Fruit fly (Drosophila melanogaster) whole organism, prepupa: ENCODE results near the gene vers.

Source experiments
- Blimp-1 ChIP-seq: fragments of 200-800 bp; sonication (Bioruptor generic); optimal IDR thresholded peaks from 3 replicates; lab custom pipeline; 2017; ENCODE audit warnings: missing biosample characterization, missing genetic modification characterization, mild to moderate bottlenecking, moderate library complexity, missing genetic modification reagents
- CG10631 ChIP-seq: fragments of 200-800 bp; sonication (Bioruptor generic); optimal IDR thresholded peaks from 2 replicates; lab custom pipeline; 2016; ENCODE audit warnings: missing biosample characterization, missing genetic modification characterization
- CG10669 ChIP-seq: fragments of 200-800 bp; sonication (Bioruptor generic); optimal IDR thresholded peaks from 3 replicates; lab custom pipeline; 2018; ENCODE audit warnings: missing biosample characterization, mild to moderate bottlenecking, missing genetic modification characterization, moderate library complexity
- CG11294 ChIP-seq: fragments of 200-800 bp; sonication (Bioruptor generic); IDR thresholded peaks from 2 replicates; pipeline ENCODE4 v1.3.6; 2022; ENCODE audit warnings: missing biosample characterization, missing genetic modification characterization
- CG11762 ChIP-seq: fragments of 200-800 bp; sonication (Bioruptor generic); optimal IDR thresholded peaks from 3 replicates; lab custom pipeline; 2016; ENCODE audit warnings: missing biosample characterization, missing genetic modification characterization; ENCODE audit not compliant: insufficient read depth
- CG11902 ChIP-seq: fragments of 200-800 bp; sonication (Bioruptor generic); optimal IDR thresholded peaks from 3 replicates; lab custom pipeline; 2016; ENCODE audit warnings: missing biosample characterization, missing genetic modification characterization
- CG15336 ChIP-seq: fragments of 200-800 bp; sonication (Bioruptor generic); IDR thresholded peaks from 2 replicates; pipeline ENCODE4 v1.3.6; 2022; ENCODE audit warnings: missing biosample characterization, missing genetic modification characterization
- CG1621 ChIP-seq: fragments of 200-800 bp; sonication (Bioruptor generic); optimal IDR thresholded peaks from 3 replicates; lab custom pipeline; 2018; ENCODE audit warnings: missing biosample characterization, mild to moderate bottlenecking, missing genetic modification characterization
- CG3032 ChIP-seq: fragments of 200-800 bp; optimal IDR thresholded peaks from 2 replicates; lab custom pipeline; 2019; ENCODE audit warnings: missing biosample characterization, mild to moderate bottlenecking, missing genetic modification characterization, moderate library complexity
- CG31627 ChIP-seq: fragments of 200-800 bp; sonication (Bioruptor generic); optimal IDR thresholded peaks from 3 replicates; lab custom pipeline; 2016; ENCODE audit warnings: missing biosample characterization, missing genetic modification characterization
- CG32006 ChIP-seq: fragments of 200-800 bp; sonication (Bioruptor generic); optimal IDR thresholded peaks from 3 replicates; lab custom pipeline; 2017; ENCODE audit warnings: missing biosample characterization, mild to moderate bottlenecking, missing genetic modification characterization
- CG34406 ChIP-seq: fragments of 200-800 bp; sonication (Bioruptor generic); optimal IDR thresholded peaks from 3 replicates; lab custom pipeline; 2016; ENCODE audit warnings: missing biosample characterization, missing genetic modification characterization
- CG3919 ChIP-seq: fragments of 200-800 bp; sonication (Bioruptor generic); optimal IDR thresholded peaks from 3 replicates; lab custom pipeline; 2016; ENCODE audit warnings: missing biosample characterization, missing genetic modification characterization
- CG4318 ChIP-seq: fragments of 200-800 bp; sonication (Bioruptor generic); optimal IDR thresholded peaks from 3 replicates; lab custom pipeline; 2017; ENCODE audit warnings: missing biosample characterization, mild to moderate bottlenecking, missing genetic modification characterization
- CG6276 ChIP-seq: fragments of 200-800 bp; sonication (Bioruptor generic); optimal IDR thresholded peaks from 2 replicates; lab custom pipeline; 2017; ENCODE audit warnings: missing biosample characterization, mild to moderate bottlenecking, missing genetic modification characterization
- CG6808 ChIP-seq: fragments of 200-800 bp; sonication (Bioruptor generic); optimal IDR thresholded peaks from 3 replicates; lab custom pipeline; 2017; ENCODE audit warnings: missing biosample characterization, missing genetic modification characterization, mild to moderate bottlenecking, moderate library complexity, missing genetic modification reagents
- CG8119 ChIP-seq: fragments of 200-800 bp; sonication (Bioruptor generic); IDR thresholded peaks from 3 replicates; pipeline ENCODE4 v1.3.6; 2022; ENCODE audit warnings: missing biosample characterization, missing genetic modification characterization
- CG8319 ChIP-seq: fragments of 200-800 bp; sonication (Bioruptor generic); optimal IDR thresholded peaks from 3 replicates; lab custom pipeline; 2016; ENCODE audit warnings: missing biosample characterization, missing genetic modification characterization
- CG8632 ChIP-seq: fragments of 200-800 bp; sonication (Bioruptor generic); optimal IDR thresholded peaks from 3 replicates; lab custom pipeline; 2016; ENCODE audit warnings: missing biosample characterization, missing genetic modification characterization
- Eip75B ChIP-seq: fragments of 200-800 bp; sonication (Bioruptor generic); optimal IDR thresholded peaks from 3 replicates; lab custom pipeline; 2016; ENCODE audit warnings: missing biosample characterization, missing genetic modification characterization
- Eip78C ChIP-seq: fragments of 200-800 bp; sonication (Bioruptor generic); peaks from one replicate; lab custom pipeline; 2016; ENCODE audit warnings: missing biosample characterization, missing genetic modification characterization
- Ets21C ChIP-seq: fragments of 200-800 bp; sonication (Bioruptor generic); optimal IDR thresholded peaks from 3 replicates; lab custom pipeline; 2016; ENCODE audit warnings: missing biosample characterization, missing genetic modification characterization
- Ets96B ChIP-seq: fragments of 200-800 bp; optimal IDR thresholded peaks from 2 replicates; lab custom pipeline; 2019; ENCODE audit warnings: missing biosample characterization, mild to moderate bottlenecking, missing genetic modification characterization, moderate library complexity
- Hr39 ChIP-seq: fragments of 200-800 bp; sonication (Bioruptor generic); optimal IDR thresholded peaks from 2 replicates; lab custom pipeline; 2016; ENCODE audit warnings: missing biosample characterization, missing genetic modification characterization
- Hr4 ChIP-seq: fragments of 200-800 bp; sonication (Bioruptor generic); optimal IDR thresholded peaks from 3 replicates; lab custom pipeline; 2016; ENCODE audit warnings: missing biosample characterization, missing genetic modification characterization
- OdsH ChIP-seq: fragments of 200-800 bp; sonication (Bioruptor generic); optimal IDR thresholded peaks from 3 replicates; lab custom pipeline; 2016; ENCODE audit warnings: missing biosample characterization, missing genetic modification characterization
- Smox ChIP-seq: fragments of 200-800 bp; sonication (Bioruptor generic); optimal IDR thresholded peaks from 3 replicates; lab custom pipeline; 2016; ENCODE audit warnings: missing biosample characterization, missing genetic modification characterization
- Sox102F ChIP-seq: fragments of 200-800 bp; sonication (Bioruptor generic); optimal IDR thresholded peaks from 2 replicates; lab custom pipeline; 2016; ENCODE audit warnings: missing biosample characterization, mild to moderate bottlenecking, missing genetic modification characterization
- Sox14 ChIP-seq: fragments of 200-800 bp; sonication (Bioruptor generic); optimal IDR thresholded peaks from 3 replicates; lab custom pipeline; 2016; ENCODE audit warnings: missing biosample characterization, missing genetic modification characterization
- achi ChIP-seq: fragments of 200-800 bp; sonication (Bioruptor generic); optimal IDR thresholded peaks from 3 replicates; lab custom pipeline; 2016; ENCODE audit warnings: missing biosample characterization, missing genetic modification characterization
- cyc ChIP-seq: fragments of 200-800 bp; sonication (Bioruptor generic); optimal IDR thresholded peaks from 3 replicates; lab custom pipeline; 2016; ENCODE audit warnings: missing biosample characterization, missing genetic modification characterization
- dac ChIP-seq: fragments of 200-800 bp; sonication (Bioruptor generic); optimal IDR thresholded peaks from 2 replicates; lab custom pipeline; 2017; ENCODE audit warnings: missing biosample characterization, mild to moderate bottlenecking, missing genetic modification characterization
- dsx ChIP-seq: fragments of 200-800 bp; optimal IDR thresholded peaks from 3 replicates; lab custom pipeline; 2019; ENCODE audit warnings: missing biosample characterization, mild to moderate bottlenecking, missing genetic modification characterization, moderate library complexity; ENCODE audit not compliant: poor library complexity, severe bottlenecking
- eg ChIP-seq: fragments of 200-800 bp; sonication (Bioruptor generic); IDR thresholded peaks from 3 replicates; pipeline ENCODE4 v1.3.6; 2022; ENCODE audit warnings: missing biosample characterization, missing genetic modification characterization
- fd59A ChIP-seq: fragments of 200-800 bp; sonication (Bioruptor generic); optimal IDR thresholded peaks from 2 replicates; lab custom pipeline; 2017; ENCODE audit warnings: missing biosample characterization, mild to moderate bottlenecking, missing genetic modification characterization, missing genetic modification reagents
- fd85E ChIP-seq: fragments of 200-800 bp; sonication (Bioruptor generic); optimal IDR thresholded peaks from 3 replicates; lab custom pipeline; 2016; ENCODE audit warnings: missing biosample characterization, missing genetic modification characterization
- fkh ChIP-seq: fragments of 200-800 bp; sonication (Bioruptor generic); optimal IDR thresholded peaks from 3 replicates; lab custom pipeline; 2017; ENCODE audit warnings: missing biosample characterization, mild to moderate bottlenecking, missing genetic modification characterization, moderate library complexity
- lz ChIP-seq: fragments of 200-800 bp; sonication (Bioruptor generic); optimal IDR thresholded peaks from 3 replicates; lab custom pipeline; 2016; ENCODE audit warnings: missing biosample characterization, missing genetic modification characterization
- pdm3 ChIP-seq: fragments of 200-800 bp; sonication (Bioruptor generic); optimal IDR thresholded peaks from 3 replicates; lab custom pipeline; 2016; ENCODE audit warnings: missing biosample characterization, missing genetic modification characterization
- salr ChIP-seq, 2 experiments: fragments of 200-800 bp; sonication (Bioruptor generic); optimal IDR thresholded peaks; 3 replicates each; lab custom pipeline; 2016 to 2018; ENCODE audit warnings: missing biosample characterization in 2 of 2, missing genetic modification characterization in 2 of 2, mild to moderate bottlenecking in 1 of 2
- spab ChIP-seq: fragments of 200-800 bp; sonication (Bioruptor generic); optimal IDR thresholded peaks from 2 replicates; lab custom pipeline; 2017; ENCODE audit warnings: missing biosample characterization, mild to moderate bottlenecking, missing genetic modification characterization, missing genetic modification reagents
- svp ChIP-seq: fragments of 200-800 bp; sonication (Bioruptor generic); peaks from one replicate; lab custom pipeline; 2016; ENCODE audit warnings: missing biosample characterization, missing genetic modification characterization
- topi ChIP-seq: fragments of 200-800 bp; sonication (Bioruptor generic); optimal IDR thresholded peaks from 3 replicates; lab custom pipeline; 2016; ENCODE audit warnings: missing biosample characterization, missing genetic modification characterization

The vers gene

DNA sequence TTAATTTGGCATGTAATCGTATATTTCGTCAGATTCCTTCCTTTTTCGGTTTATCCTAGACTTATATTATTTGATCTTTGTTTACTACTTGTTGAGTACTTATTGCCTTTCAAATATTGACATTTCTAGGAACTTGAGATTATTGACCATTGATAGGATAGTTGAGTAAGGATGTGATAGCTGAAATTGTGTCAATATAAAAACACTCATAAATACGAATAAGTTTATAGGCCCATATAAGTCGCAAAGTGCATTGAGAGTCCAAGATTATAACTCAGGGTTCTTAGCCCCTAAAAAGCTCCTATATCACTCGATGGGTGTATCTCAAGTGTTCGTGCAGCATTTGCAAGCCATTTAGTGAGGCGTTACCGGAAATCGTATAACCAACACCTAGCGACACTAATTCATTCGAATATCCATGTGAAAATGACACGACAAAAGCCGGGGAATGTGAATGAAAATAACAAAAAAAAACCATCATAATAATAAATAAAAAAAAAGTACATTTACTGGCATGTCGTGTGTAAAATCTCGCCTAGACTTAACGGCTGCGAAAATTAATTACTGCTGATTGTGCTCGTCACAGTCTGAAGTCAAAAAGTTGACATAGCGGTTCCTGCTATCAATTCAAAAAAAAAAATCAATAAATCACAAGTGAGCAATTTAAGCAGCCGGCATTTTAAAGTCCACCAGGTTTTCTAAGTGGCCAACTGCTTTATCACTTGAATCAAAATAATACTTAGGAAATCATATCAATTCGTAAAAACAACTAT is 41.9 kb upstream of the vers start:
- TF ChIP-seq salr (GFP tag; optimal IDR thresholded peaks at IDR 0.05; lab: Kevin White, UChicago) (no peak), lz (no peak), achi (GFP tag; lab: Kevin White, UChicago) (no peak), Ets21C (GFP tag; lab: Kevin White, UChicago) (no peak), Eip75B (no peak), CG1621 (tag; lab: Kevin White, UChicago) (no peak), OdsH (GFP tag; lab: Kevin White, UChicago) (no peak), CG3032 (no peak), svp (peak; percentile 56)

- TF ChIP-seq spab, result no peak
- peak; percentile 70 for TF ChIP-seq fkh
These were observed 40.9 kb upstream of the vers start for dm6 chr3L:12074952-12075351.

dm6 chr3L:12076312-12076711 is 39.6 kb upstream of the vers start:
- TF ChIP-seq Blimp-1 (GFP tag; lab: Kevin White, UChicago) (no peak), Eip78C (GFP tag; lab: Kevin White, UChicago) (peak; percentile 50), CG10669 (GFP tag; lab: Kevin White, UChicago) (no peak), CG6808 (no peak), dac (no peak), CG4318 (peak; percentile 8), CG8119 (GFP tag; lab: Robert Waterston, UW) (peak; percentile 66), CG34406 (GFP tag; lab: Kevin White, UChicago) (no peak), Smox (no peak), Ets96B (no peak), CG8632 (no peak), fd59A (GFP tag; lab: Kevin White, UChicago) (no peak), salr (GFP tag; optimal IDR thresholded peaks at IDR 0.05; lab: Kevin White, UChicago) (peak in 1 of 2 experiments; percentile 33), CG11294 (GFP tag; lab: Robert Waterston, UW) (no peak), Eip75B (no peak), CG31627 (no peak), pdm3 (GFP tag; lab: Kevin White, UChicago) (peak; percentile 14), topi (GFP tag; lab: Kevin White, UChicago) (no peak), CG8319 (GFP tag; lab: Kevin White, UChicago) (no peak), fd85E (no peak), lz (no peak), CG32006 (GFP tag; lab: Kevin White, UChicago) (peak; percentile 61), eg (GFP tag; lab: Robert Waterston, UW) (peak; percentile 55; the same call in 2 of the 3 replicates), CG6276 (GFP tag; lab: Kevin White, UChicago) (peak; percentile 28), cyc (GFP tag; lab: Kevin White, UChicago) (no peak), CG15336 (GFP tag; lab: Robert Waterston, UW) (peak; percentile 64), CG11902 (no peak), dsx (GFP tag; lab: Kevin White, UChicago) (no peak), fkh (no peak), CG3919 (GFP tag; lab: Kevin White, UChicago) (no peak), Hr39 (GFP tag; lab: Kevin White, UChicago) (no peak), Sox102F (no peak), CG10631 (GFP tag; lab: Kevin White, UChicago) (no peak), OdsH (GFP tag; lab: Kevin White, UChicago) (peak; percentile 40), Hr4 (peak; percentile 64), CG11762 (no peak), achi (GFP tag; lab: Kevin White, UChicago) (peak; percentile 19), Sox14 (GFP tag; lab: Kevin White, UChicago) (no peak)
